Worm (Caenorhabditis elegans) whole organism, L1 larva: ENCODE data around the gene W08G11.5.

Experiments used
- C04F5.9 ChIP-seq: sonication (generic microtip); optimal IDR thresholded peaks from 2 replicates; lab custom pipeline; 2016; ENCODE audit warnings: missing genetic modification characterization, missing compliant biosample characterization
- C34B4.2 ChIP-seq: sonication (generic microtip); optimal IDR thresholded peaks from 2 replicates; lab custom pipeline; 2017; ENCODE audit warnings: mild to moderate bottlenecking, missing genetic modification characterization, missing compliant biosample characterization
- F16B12.6 ChIP-seq: fragments of 150-350 bp; optimal IDR thresholded peaks from 2 replicates; lab custom pipeline; 2014; ENCODE audit warnings: missing biosample characterization, missing genetic modification characterization
- ama-1 ChIP-seq: fragments of 150-350 bp; optimal IDR thresholded peaks from 2 replicates; lab custom pipeline; 2014
- blmp-1 ChIP-seq: fragments of 150-350 bp; optimal IDR thresholded peaks from 2 replicates; lab custom pipeline; 2014; ENCODE audit warnings: missing biosample characterization, missing genetic modification characterization
- ceh-82 ChIP-seq, 3 experiments: fragments of 150-350 bp in 1 of 3; sonication (generic microtip) in 2 of 3; optimal IDR thresholded peaks; 2 replicates each; lab custom pipeline; 2014 to 2017; ENCODE audit warnings: missing biosample characterization in 3 of 3, missing genetic modification characterization in 3 of 3
- egl-27 ChIP-seq, 2 experiments: fragments of 150-350 bp in 1 of 2; sonication (generic microtip); optimal IDR thresholded peaks; 3 replicates each; lab custom pipeline; 2017 to 2018; ENCODE audit warnings: missing biosample characterization in 2 of 2, missing genetic modification characterization in 2 of 2, missing genetic modification reagents in 2 of 2
- ets-5 ChIP-seq: fragments of 200-800 bp; sonication (Bioruptor generic); IDR thresholded peaks from 2 replicates; pipeline ENCODE4 v1.3.6; 2022; ENCODE audit warnings: missing genetic modification characterization, missing compliant biosample characterization
- jun-1 ChIP-seq: fragments of 150-350 bp; optimal IDR thresholded peaks from 2 replicates; lab custom pipeline; 2014; ENCODE audit warnings: missing biosample characterization, missing genetic modification reagents, missing genetic modification characterization
- lin-14 ChIP-seq: fragments of 200-800 bp; sonication (Bioruptor generic); optimal IDR thresholded peaks from 2 replicates; lab custom pipeline; 2018; ENCODE audit warnings: mild to moderate bottlenecking, missing genetic modification characterization, moderate library complexity, missing compliant biosample characterization
- lsy-2 ChIP-seq, 2 experiments: fragments of 150-350 bp; optimal IDR thresholded peaks; 2 replicates each; lab custom pipeline; 2014; ENCODE audit warnings: missing biosample characterization in 2 of 2, missing genetic modification characterization in 2 of 2
- nhr-90 ChIP-seq: sonication (generic microtip); optimal IDR thresholded peaks from 2 replicates; lab custom pipeline; 2016; ENCODE audit warnings: mild to moderate bottlenecking, missing genetic modification characterization, missing compliant biosample characterization; ENCODE audit not compliant: poor library complexity
- skn-1 ChIP-seq: fragments of 150-350 bp; optimal IDR thresholded peaks from 2 replicates; lab custom pipeline; 2014; ENCODE audit warnings: missing biosample characterization, missing genetic modification characterization
- snu-23 ChIP-seq: sonication (generic microtip); optimal IDR thresholded peaks from 2 replicates; lab custom pipeline; 2016; ENCODE audit warnings: missing genetic modification characterization, missing compliant biosample characterization
- sptf-1 ChIP-seq: fragments of 150-350 bp; optimal IDR thresholded peaks from 2 replicates; lab custom pipeline; 2014; ENCODE audit warnings: missing biosample characterization, missing genetic modification characterization
- unc-30 ChIP-seq: sonication (generic microtip); optimal IDR thresholded peaks from 2 replicates; lab custom pipeline; 2017; ENCODE audit warnings: missing biosample characterization, missing genetic modification characterization
- unc-86 ChIP-seq: sonication (generic microtip); optimal IDR thresholded peaks from 2 replicates; lab custom pipeline; 2016; ENCODE audit warnings: missing genetic modification characterization, missing compliant biosample characterization
- zag-1 ChIP-seq: fragments of 150-350 bp; optimal IDR thresholded peaks from 2 replicates; lab custom pipeline; 2014; ENCODE audit warnings: missing biosample characterization, missing genetic modification characterization

W08G11.5 gene

ce11 chrV:16297070-16297469, 49.2 kb downstream of the W08G11.5 start, which contains the start of gene srbc-83:
TSS of gene srbc-83 (plus strand) at chrV:16297370.
- no peak for TF ChIP-seq snu-23 (GFP tag; lab: Kevin White, UChicago)
- no peak for TF ChIP-seq egl-27 (tag; optimal IDR thresholded peaks at IDR 0.05; lab: Kevin White, UChicago)
- TF ChIP-seq C34B4.2 = no peak
- TF ChIP-seq sptf-1 (tag; lab: Kevin White, UChicago) = no peak
- TF ChIP-seq lin-14 (GFP tag; lab: Kevin White, UChicago) = no peak
- TF ChIP-seq jun-1 (tag; lab: Kevin White, UChicago) = no peak
- TF ChIP-seq unc-30 (tag; lab: Kevin White, UChicago) = no peak
- TF ChIP-seq zag-1 (tag; lab: Kevin White, UChicago) = no peak
- no peak for TF ChIP-seq ets-5 (GFP tag; lab: Robert Waterston, UW)
- no peak for TF ChIP-seq nhr-90 (tag; lab: Kevin White, UChicago)
- no peak for TF ChIP-seq ama-1 (lab: Kevin White, UChicago)
- TF ChIP-seq skn-1 (tag; lab: Kevin White, UChicago) = no peak
- no peak for TF ChIP-seq unc-86 (tag; lab: Kevin White, UChicago)
- no peak for TF ChIP-seq blmp-1 (tag; lab: Kevin White, UChicago)
- TF ChIP-seq lsy-2 (tag; optimal IDR thresholded peaks at IDR 0.05; lab: Kevin White, UChicago) = no peak
- TF ChIP-seq F16B12.6 (tag; lab: Kevin White, UChicago) = no peak
- no peak for TF ChIP-seq C04F5.9 (tag; lab: Kevin White, UChicago)
- TF ChIP-seq ceh-82 (tag; optimal IDR thresholded peaks at IDR 0.05; lab: Kevin White, UChicago) = no peak
